Fruit fly (Drosophila melanogaster) Kc167 (cell line): ENCODE measurements around the gene CG3071.

Experiments used
- Myc ChIP-seq: fragments of >200 bp; optimal IDR thresholded peaks from 2 replicates; lab custom pipeline; 2017; ENCODE audit warnings: missing external identifiers
- h ChIP-seq: fragments of >200 bp; optimal IDR thresholded peaks from 3 replicates; lab custom pipeline; 2018; ENCODE audit warnings: missing external identifiers
- insv ChIP-seq: fragments of >200 bp; optimal IDR thresholded peaks from 3 replicates; lab custom pipeline; 2018; ENCODE audit warnings: missing external identifiers
- ttk ChIP-seq: sonication (Bioruptor generic); optimal IDR thresholded peaks from 2 replicates; lab custom pipeline; 2017; ENCODE audit warnings: missing external identifiers

- no peak for TF ChIP-seq insv (lab: Kevin White, UChicago)
- TF ChIP-seq h (lab: Kevin White, UChicago), result no peak
- TF ChIP-seq ttk, result no peak
- no peak for TF ChIP-seq Myc (lab: Kevin White, UChicago)
Measured at dm6 chrX:2291023-2291422, 28.4 kb downstream of the CG3071 start.
